Fruit fly (Drosophila melanogaster) whole organism, adult: ENCODE data around the gene Ucp4A.

Experiments
- CG11617 ChIP-seq: fragments of 200-800 bp; sonication (Bioruptor generic); optimal IDR thresholded peaks from 2 replicates; lab custom pipeline; 2017; ENCODE audit warnings: mild to moderate bottlenecking, missing biosample characterization, missing genetic modification reagents, missing genetic modification characterization
- CG12768 ChIP-seq: fragments of 200-800 bp; sonication (Bioruptor generic); optimal IDR thresholded peaks from 2 replicates; lab custom pipeline; 2017; ENCODE audit warnings: missing biosample characterization, missing genetic modification characterization, mild to moderate bottlenecking, moderate library complexity, missing genetic modification reagents
- CG14711 ChIP-seq: fragments of 200-800 bp; sonication (Bioruptor generic); optimal IDR thresholded peaks from 2 replicates; lab custom pipeline; 2018; ENCODE audit warnings: missing biosample characterization, mild to moderate bottlenecking, missing genetic modification characterization, moderate library complexity
- CG1620 ChIP-seq: fragments of 200-800 bp; sonication (Bioruptor generic); optimal IDR thresholded peaks from 2 replicates; lab custom pipeline; 2016; ENCODE audit warnings: missing biosample characterization, missing genetic modification characterization
- CG33017 ChIP-seq: fragments of 200-800 bp; sonication (Bioruptor generic); optimal IDR thresholded peaks from 2 replicates; lab custom pipeline; 2018; ENCODE audit warnings: missing biosample characterization, mild to moderate bottlenecking, missing genetic modification characterization, moderate library complexity
- CG5204 ChIP-seq: fragments of 200-800 bp; sonication (Bioruptor generic); optimal IDR thresholded peaks from 2 replicates; lab custom pipeline; 2016; ENCODE audit warnings: missing biosample characterization, missing genetic modification characterization
- CG7045 ChIP-seq: fragments of 200-800 bp; sonication (Bioruptor generic); optimal IDR thresholded peaks from 2 replicates; lab custom pipeline; 2017; ENCODE audit warnings: missing biosample characterization, mild to moderate bottlenecking, missing genetic modification characterization
- CG7101 ChIP-seq: fragments of 200-800 bp; sonication (Bioruptor generic); optimal IDR thresholded peaks from 2 replicates; lab custom pipeline; 2018; ENCODE audit warnings: missing biosample characterization, mild to moderate bottlenecking, missing genetic modification characterization, moderate library complexity
- Clk ChIP-seq: fragments of 200-800 bp; sonication (Bioruptor generic); optimal IDR thresholded peaks from 2 replicates; lab custom pipeline; 2017; ENCODE audit warnings: missing biosample characterization, missing genetic modification characterization
- Crg-1 ChIP-seq: fragments of 200-800 bp; sonication (Bioruptor generic); optimal IDR thresholded peaks from 2 replicates; lab custom pipeline; 2016; ENCODE audit warnings: missing biosample characterization, missing genetic modification characterization
- Hr96 ChIP-seq: fragments of 200-800 bp; sonication (Bioruptor generic); optimal IDR thresholded peaks from 2 replicates; lab custom pipeline; 2016; ENCODE audit warnings: missing biosample characterization, missing genetic modification characterization
- Mnt ChIP-seq: fragments of 200-800 bp; sonication (Bioruptor generic); optimal IDR thresholded peaks from 2 replicates; lab custom pipeline; 2016; ENCODE audit warnings: missing biosample characterization, mild to moderate bottlenecking, missing genetic modification characterization
- bab1 ChIP-seq: fragments of 200-800 bp; sonication (Bioruptor generic); optimal IDR thresholded peaks from 3 replicates; lab custom pipeline; 2019; ENCODE audit warnings: missing biosample characterization, mild to moderate bottlenecking, missing genetic modification characterization, moderate library complexity
- cic ChIP-seq: fragments of 200-800 bp; sonication (Bioruptor generic); optimal IDR thresholded peaks from 2 replicates; lab custom pipeline; 2017; ENCODE audit warnings: missing biosample characterization, mild to moderate bottlenecking, missing genetic modification characterization, moderate library complexity
- cnc ChIP-seq, 2 experiments: fragments of >200 bp; optimal IDR thresholded peaks; 2 replicates each; lab custom pipeline; 2017
- kay ChIP-seq: fragments of 200-800 bp; sonication (Bioruptor generic); peaks from one replicate; lab custom pipeline; 2016; ENCODE audit warnings: missing biosample characterization, missing genetic modification characterization, borderline replicate concordance
- ovo ChIP-seq: fragments of 200-800 bp; sonication (Bioruptor generic); optimal IDR thresholded peaks from 2 replicates; lab custom pipeline; 2016; ENCODE audit warnings: missing biosample characterization, missing genetic modification characterization
- pad ChIP-seq: fragments of 200-800 bp; sonication (Bioruptor generic); optimal IDR thresholded peaks from 3 replicates; lab custom pipeline; 2017; ENCODE audit warnings: missing biosample characterization, missing genetic modification characterization, mild to moderate bottlenecking, moderate library complexity, missing genetic modification reagents
- tj ChIP-seq: fragments of 200-800 bp; sonication (Bioruptor generic); optimal IDR thresholded peaks from 3 replicates; lab custom pipeline; 2017; ENCODE audit warnings: missing biosample characterization, mild to moderate bottlenecking, missing genetic modification characterization, moderate library complexity
- toe ChIP-seq: fragments of 200-800 bp; sonication (Bioruptor generic); optimal IDR thresholded peaks from 2 replicates; lab custom pipeline; 2016; ENCODE audit warnings: missing biosample characterization, missing genetic modification characterization

Ucp4A gene

DNA sequence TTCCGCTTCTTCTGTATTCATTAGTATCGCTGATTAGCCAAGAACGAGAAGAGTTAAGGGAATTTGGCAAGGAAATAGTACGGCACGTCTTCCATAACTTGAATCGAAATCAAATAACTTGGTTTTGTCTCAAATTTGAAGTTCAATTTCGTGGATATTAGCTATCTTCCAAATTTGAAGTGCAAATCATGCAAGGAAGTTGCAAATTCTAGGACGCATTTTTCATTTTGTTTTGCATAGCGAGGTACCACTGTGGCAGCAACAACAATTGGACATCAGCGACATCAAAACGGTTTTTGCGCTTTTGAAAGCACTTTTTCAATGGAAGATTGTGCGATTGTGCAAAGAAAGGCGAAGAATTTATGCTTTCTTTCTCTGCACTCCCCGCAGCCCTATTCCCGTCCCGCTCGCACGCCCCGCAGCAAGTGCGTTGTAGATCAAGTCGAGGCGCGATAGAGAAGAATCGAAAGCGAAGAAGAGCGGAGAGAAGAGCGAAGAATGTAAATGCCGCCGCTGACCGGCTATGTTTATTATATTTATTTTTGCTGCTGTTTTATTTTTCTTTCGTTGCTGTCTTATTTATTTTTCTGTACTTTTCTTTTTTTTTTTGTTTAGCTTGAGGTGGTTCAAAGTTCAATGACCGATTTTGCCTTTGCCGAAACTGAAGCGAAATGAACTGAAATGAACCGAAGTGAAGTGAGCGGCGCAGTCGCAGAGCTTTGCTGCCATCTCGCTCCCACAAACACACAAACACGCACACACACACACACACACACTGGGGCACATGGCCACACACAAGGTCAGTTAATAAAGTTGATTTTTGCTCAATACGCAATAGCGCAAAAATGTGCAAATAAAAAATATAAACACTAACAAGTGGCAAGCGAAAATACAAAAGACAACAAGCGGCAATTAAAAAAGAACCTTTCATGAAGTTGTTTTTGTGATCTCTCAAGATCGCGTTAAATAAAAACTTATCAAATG is 36.7 kb downstream of the Ucp4A start:
- TF ChIP-seq Mnt (GFP tag; lab: Kevin White, UChicago), result peak; percentile 18
- no peak for TF ChIP-seq CG7045 (GFP tag; lab: Kevin White, UChicago)
- peak; percentile 84 for TF ChIP-seq tj (GFP tag; lab: Kevin White, UChicago)
- TF ChIP-seq bab1 (GFP tag; lab: Kevin White, UChicago), result peak; percentile 81
- peak; percentile 40 for TF ChIP-seq CG33017 (tag; lab: Kevin White, UChicago)
- peak; percentile 73 for TF ChIP-seq CG7101 (tag; lab: Kevin White, UChicago)
- peak; percentile 69 for TF ChIP-seq CG14711 (tag; lab: Kevin White, UChicago)
- no peak for TF ChIP-seq CG11617
- TF ChIP-seq pad (GFP tag; lab: Kevin White, UChicago), result peak; percentile 45
- peak; percentile 50 for TF ChIP-seq kay (GFP tag; lab: Kevin White, UChicago)
- no peak for TF ChIP-seq cnc (optimal IDR thresholded peaks at IDR 0.05; lab: Kevin White, UChicago)
- TF ChIP-seq ovo (GFP tag; lab: Kevin White, UChicago), result peak; percentile 7
- peak; percentile 41 for TF ChIP-seq CG5204 (GFP tag; lab: Kevin White, UChicago)
- peak; percentile 24 for TF ChIP-seq Crg-1 (GFP tag; lab: Kevin White, UChicago)
- no peak for TF ChIP-seq Hr96 (GFP tag; lab: Kevin White, UChicago)
- TF ChIP-seq cic, result no peak
- peak; percentile 33 for TF ChIP-seq CG1620 (GFP tag; lab: Kevin White, UChicago)
- no peak for TF ChIP-seq toe (GFP tag; lab: Kevin White, UChicago)
- TF ChIP-seq Clk (GFP tag; lab: Kevin White, UChicago), result no peak

dm6 chrX:17882769-17883168 is 38.0 kb downstream of the Ucp4A start:
- TF ChIP-seq bab1 (GFP tag; lab: Kevin White, UChicago) (no peak), CG33017 (tag; lab: Kevin White, UChicago) (no peak), Clk (GFP tag; lab: Kevin White, UChicago) (no peak), CG11617 (no peak), kay (GFP tag; lab: Kevin White, UChicago) (no peak), tj (GFP tag; lab: Kevin White, UChicago) (no peak), CG14711 (tag; lab: Kevin White, UChicago) (no peak), Mnt (GFP tag; lab: Kevin White, UChicago) (no peak), cnc (optimal IDR thresholded peaks at IDR 0.05; lab: Kevin White, UChicago) (no peak), cic (no peak), ovo (GFP tag; lab: Kevin White, UChicago) (no peak), Hr96 (GFP tag; lab: Kevin White, UChicago) (no peak), CG7045 (GFP tag; lab: Kevin White, UChicago) (no peak), Crg-1 (GFP tag; lab: Kevin White, UChicago) (no peak), CG5204 (GFP tag; lab: Kevin White, UChicago) (no peak), CG12768 (GFP tag; lab: Kevin White, UChicago) (no peak), toe (GFP tag; lab: Kevin White, UChicago) (no peak)

dm6 chrX:17883418-17883817 is 38.7 kb downstream of the Ucp4A start, which contains the start of gene CG12985:
Gene CG12985, plus strand, starts transcription at chrX:17883718.
- no peak for TF ChIP-seq CG11617
- TF ChIP-seq CG5204 (GFP tag; lab: Kevin White, UChicago), result no peak
- no peak for TF ChIP-seq Crg-1 (GFP tag; lab: Kevin White, UChicago)
- no peak for TF ChIP-seq Mnt (GFP tag; lab: Kevin White, UChicago)
- no peak for TF ChIP-seq cnc (optimal IDR thresholded peaks at IDR 0.05; lab: Kevin White, UChicago)
- no peak for TF ChIP-seq Clk (GFP tag; lab: Kevin White, UChicago)
- no peak for TF ChIP-seq pad (GFP tag; lab: Kevin White, UChicago)
- TF ChIP-seq CG33017 (tag; lab: Kevin White, UChicago), result no peak
- no peak for TF ChIP-seq Hr96 (GFP tag; lab: Kevin White, UChicago)
- TF ChIP-seq CG14711 (tag; lab: Kevin White, UChicago), result no peak
- no peak for TF ChIP-seq CG7101 (tag; lab: Kevin White, UChicago)
- TF ChIP-seq ovo (GFP tag; lab: Kevin White, UChicago), result no peak
- TF ChIP-seq CG12768 (GFP tag; lab: Kevin White, UChicago), result no peak
- no peak for TF ChIP-seq kay (GFP tag; lab: Kevin White, UChicago)
- no peak for TF ChIP-seq toe (GFP tag; lab: Kevin White, UChicago)

dm6 chrX:17884567-17884966 is 39.8 kb downstream of the Ucp4A start:
- TF ChIP-seq Mnt (GFP tag; lab: Kevin White, UChicago), result no peak
- TF ChIP-seq Crg-1 (GFP tag; lab: Kevin White, UChicago), result no peak
- TF ChIP-seq CG1620 (GFP tag; lab: Kevin White, UChicago), result no peak
- no peak for TF ChIP-seq cnc (optimal IDR thresholded peaks at IDR 0.05; lab: Kevin White, UChicago)
- TF ChIP-seq pad (GFP tag; lab: Kevin White, UChicago), result no peak
- no peak for TF ChIP-seq tj (GFP tag; lab: Kevin White, UChicago)
- no peak for TF ChIP-seq CG7101 (tag; lab: Kevin White, UChicago)
- TF ChIP-seq CG14711 (tag; lab: Kevin White, UChicago), result no peak

DNA sequence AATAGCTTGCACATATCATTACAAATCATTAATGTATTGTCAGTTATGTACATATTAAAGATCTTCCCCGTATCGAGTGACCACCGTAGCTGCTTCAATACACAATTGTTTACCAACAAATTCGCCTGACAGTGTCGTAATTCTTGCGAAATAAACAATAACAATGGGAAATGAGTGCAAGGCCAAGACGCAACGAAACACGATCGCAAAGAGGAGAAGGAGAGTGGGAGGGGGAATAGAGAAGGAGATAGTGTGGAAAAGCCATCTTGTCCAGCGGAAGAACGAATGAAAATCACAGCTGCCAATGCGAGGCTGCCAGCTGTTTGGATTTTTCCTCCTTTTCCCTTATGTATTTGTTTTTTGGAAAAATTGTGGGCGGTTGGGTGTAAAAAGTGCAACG is 40.5 kb downstream of the Ucp4A start:
- TF ChIP-seq CG14711 (tag; lab: Kevin White, UChicago) (peak; percentile 75), CG1620 (GFP tag; lab: Kevin White, UChicago) (no peak), Mnt (GFP tag; lab: Kevin White, UChicago) (no peak), tj (GFP tag; lab: Kevin White, UChicago) (peak; percentile 58), CG7045 (GFP tag; lab: Kevin White, UChicago) (no peak)
